Worm (Caenorhabditis elegans): ENCODE results near the gene clec-187.

DNA sequence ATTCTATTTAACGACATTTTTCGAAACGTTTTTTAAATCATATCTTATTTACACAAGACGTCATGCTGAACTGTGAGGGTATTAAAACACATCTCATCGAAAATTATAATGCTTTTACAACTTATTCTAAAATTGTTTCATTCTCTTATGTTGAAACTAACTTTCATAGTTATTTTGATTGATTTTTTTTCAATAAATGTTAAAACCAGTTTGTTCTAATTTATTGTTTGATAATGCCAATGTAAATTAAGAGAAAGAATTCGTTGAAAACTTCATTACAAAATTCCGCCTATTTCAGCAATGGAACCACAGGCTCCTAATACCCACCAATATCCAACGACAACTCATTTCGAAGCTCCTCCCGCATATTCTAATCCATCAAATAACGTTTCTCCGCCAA is 23.7 kb upstream of the clec-187 start, which contains the start of gene K08D8.11:
- TF ChIP-seq zag-1 (tag; optimal IDR thresholded peaks at IDR 0.05) (no peak), snpc-4 (tag; optimal IDR thresholded peaks at IDR 0.05) (no peak), R02D3.7 (tag; optimal IDR thresholded peaks at IDR 0.05) (no peak), ztf-11 (tag; optimal IDR thresholded peaks at IDR 0.05) (no peak), nhr-10 (tag; optimal IDR thresholded peaks at IDR 0.05) (no peak), ceh-16 (tag; optimal IDR thresholded peaks at IDR 0.05) (no peak), ztf-4 (tag; optimal IDR thresholded peaks at IDR 0.05) (no peak), ama-1 (optimal IDR thresholded peaks at IDR 0.05) (no peak)
